Fruit fly (Drosophila melanogaster) whole organism, embryonic: Measurements from ENCODE around the gene CG11085.

Experiments used
- B-H1 ChIP-seq: fragments of 200-800 bp; sonication (Bioruptor generic); IDR thresholded peaks from 3 replicates; pipeline ENCODE4 v1.3.6; 2022; ENCODE audit warnings: missing biosample characterization, missing genetic modification characterization
- CG10462 ChIP-seq: fragments of 200-800 bp; sonication (Bioruptor generic); optimal IDR thresholded peaks from 2 replicates; lab custom pipeline; 2016; ENCODE audit warnings: missing biosample characterization, missing genetic modification characterization
- CG10654 ChIP-seq: fragments of 200-800 bp; sonication (Bioruptor generic); optimal IDR thresholded peaks from 2 replicates; lab custom pipeline; 2016; ENCODE audit warnings: missing biosample characterization, missing genetic modification characterization
- CG12942 ChIP-seq: fragments of 200-800 bp; sonication (Bioruptor generic); optimal IDR thresholded peaks from 3 replicates; lab custom pipeline; 2016; ENCODE audit warnings: missing biosample characterization, missing genetic modification characterization
- CG14860 ChIP-seq: fragments of 200-800 bp; sonication (Bioruptor generic); IDR thresholded peaks from 3 replicates; pipeline ENCODE4 v1.3.6; 2022; ENCODE audit warnings: missing biosample characterization, missing genetic modification characterization; ENCODE audit not compliant: partially characterized antibody
- CG15479 ChIP-seq: fragments of 200-800 bp; sonication (Bioruptor generic); optimal IDR thresholded peaks from 3 replicates; lab custom pipeline; 2019; ENCODE audit warnings: missing biosample characterization, mild to moderate bottlenecking, missing genetic modification characterization, moderate library complexity
- CG16813 ChIP-seq: fragments of 200-800 bp; sonication (Bioruptor generic); IDR thresholded peaks from 3 replicates; pipeline ENCODE4 v1.3.6; 2022; ENCODE audit warnings: missing biosample characterization, missing genetic modification characterization; ENCODE audit not compliant: partially characterized antibody
- CG1832 ChIP-seq: fragments of 200-800 bp; sonication (Bioruptor generic); optimal IDR thresholded peaks from 2 replicates; lab custom pipeline; 2017; ENCODE audit warnings: missing biosample characterization, mild to moderate bottlenecking, missing genetic modification characterization, inconsistent platforms
- CG18476 ChIP-seq: fragments of 200-800 bp; sonication (Bioruptor generic); optimal IDR thresholded peaks from 2 replicates; lab custom pipeline; 2016; ENCODE audit warnings: missing biosample characterization, mild to moderate bottlenecking, missing genetic modification characterization
- CG3726 ChIP-seq: fragments of 200-800 bp; sonication (Bioruptor generic); IDR thresholded peaks from 3 replicates; pipeline ENCODE4, ENCODE4 v1.3.6; 2022; ENCODE audit warnings: missing biosample characterization, missing genetic modification characterization
- CG6689 ChIP-seq: fragments of 200-800 bp; sonication (Bioruptor generic); IDR thresholded peaks from 2 replicates; pipeline ENCODE4 v1.3.6; 2022; ENCODE audit warnings: missing biosample characterization, missing genetic modification characterization
- CG7357 ChIP-seq: fragments of 200-800 bp; sonication (Bioruptor generic); IDR thresholded peaks from 3 replicates; pipeline ENCODE4 v1.3.6; 2022; ENCODE audit warnings: missing biosample characterization, missing genetic modification characterization
- CG7745 ChIP-seq: fragments of 200-800 bp; sonication (Bioruptor generic); optimal IDR thresholded peaks from 2 replicates; lab custom pipeline; 2018; ENCODE audit warnings: missing biosample characterization, mild to moderate bottlenecking, missing genetic modification characterization, moderate library complexity
- HmgD ChIP-seq: fragments of 200-800 bp; sonication (Bioruptor generic); optimal IDR thresholded peaks from 3 replicates; lab custom pipeline; 2016; ENCODE audit warnings: missing biosample characterization, missing genetic modification characterization
- Kr ChIP-seq: fragments of 200-800 bp; sonication (Bioruptor generic); optimal IDR thresholded peaks from 2 replicates; lab custom pipeline; 2017; ENCODE audit warnings: missing biosample characterization, mild to moderate bottlenecking, missing genetic modification characterization
- Nf-YC ChIP-seq: fragments of 200-800 bp; optimal IDR thresholded peaks from 3 replicates; lab custom pipeline; 2019; ENCODE audit warnings: missing biosample characterization, mild to moderate bottlenecking, missing genetic modification characterization, moderate library complexity
- PHDP ChIP-seq: fragments of 200-800 bp; sonication (Bioruptor generic); optimal IDR thresholded peaks from 3 replicates; lab custom pipeline; 2018; ENCODE audit warnings: missing biosample characterization, mild to moderate bottlenecking, missing genetic modification characterization, moderate library complexity
- Trl ChIP-seq, 3 experiments: fragments of >200 bp in 2 of 3; fragments of 200-800 bp in 1 of 3; sonication (Bioruptor generic) in 1 of 3; optimal IDR thresholded peaks; 2 replicates in 1 of 3; 3 replicates in 2 of 3; lab custom pipeline; 2016 to 2017; ENCODE audit warnings: missing biosample characterization in 1 of 3, missing genetic modification characterization in 1 of 3
- ab ChIP-seq: fragments of 200-800 bp; sonication (Bioruptor generic); optimal IDR thresholded peaks from 2 replicates; lab custom pipeline; 2016; ENCODE audit warnings: missing biosample characterization, missing genetic modification characterization
- amos ChIP-seq: fragments of 200-800 bp; sonication (Bioruptor generic); IDR thresholded peaks from 2 replicates; pipeline ENCODE4 v1.3.6; 2022; ENCODE audit warnings: missing biosample characterization, missing genetic modification characterization; ENCODE audit not compliant: partially characterized antibody
- ara ChIP-seq: fragments of 200-800 bp; sonication (Bioruptor generic); IDR thresholded peaks from 2 replicates; pipeline ENCODE4 v1.3.6; 2022; ENCODE audit warnings: missing biosample characterization, missing genetic modification characterization
- cg ChIP-seq: fragments of 200-800 bp; sonication (Bioruptor generic); optimal IDR thresholded peaks from 3 replicates; lab custom pipeline; 2019; ENCODE audit warnings: missing biosample characterization, mild to moderate bottlenecking, missing genetic modification characterization, moderate library complexity
- chinmo ChIP-seq: fragments of 200-800 bp; sonication (Bioruptor generic); IDR thresholded peaks from 4 replicates; pipeline ENCODE4 v1.3.6; 2022; ENCODE audit warnings: missing biosample characterization, missing genetic modification characterization; ENCODE audit not compliant: partially characterized antibody
- corto ChIP-seq: fragments of 200-800 bp; sonication (Bioruptor generic); optimal IDR thresholded peaks from 2 replicates; lab custom pipeline; 2016; ENCODE audit warnings: missing biosample characterization, mild to moderate bottlenecking, missing genetic modification characterization, moderate library complexity
- emc ChIP-seq: fragments of 200-800 bp; sonication (Bioruptor generic); optimal IDR thresholded peaks from 2 replicates; lab custom pipeline; 2016; ENCODE audit warnings: missing biosample characterization, missing genetic modification characterization
- ewg ChIP-seq: fragments of 200-800 bp; sonication (Bioruptor generic); optimal IDR thresholded peaks from 3 replicates; lab custom pipeline; 2017; ENCODE audit warnings: mild to moderate bottlenecking, missing biosample characterization, missing genetic modification reagents, missing genetic modification characterization
- gt ChIP-seq: fragments of 200-800 bp; sonication (Bioruptor generic); IDR thresholded peaks from 2 replicates; pipeline ENCODE4 v1.3.6; 2022; ENCODE audit warnings: missing biosample characterization, missing genetic modification characterization
- lab ChIP-seq: fragments of 200-800 bp; sonication (Bioruptor generic); optimal IDR thresholded peaks from 3 replicates; lab custom pipeline; 2017; ENCODE audit warnings: missing biosample characterization, missing genetic modification characterization, mild to moderate bottlenecking, moderate library complexity, missing genetic modification reagents
- lbe ChIP-seq: fragments of 200-800 bp; sonication (Bioruptor generic); optimal IDR thresholded peaks from 2 replicates; lab custom pipeline; 2016; ENCODE audit warnings: missing biosample characterization, mild to moderate bottlenecking, missing genetic modification characterization
- maf-S ChIP-seq: fragments of 200-800 bp; sonication (Bioruptor generic); optimal IDR thresholded peaks from 2 replicates; lab custom pipeline; 2016; ENCODE audit warnings: missing biosample characterization, missing genetic modification characterization
- nmo ChIP-seq: fragments of 200-800 bp; sonication (Bioruptor generic); optimal IDR thresholded peaks from 2 replicates; lab custom pipeline; 2018; ENCODE audit warnings: missing biosample characterization, mild to moderate bottlenecking, missing genetic modification characterization, moderate library complexity
- pb ChIP-seq: fragments of 200-800 bp; sonication (Bioruptor generic); optimal IDR thresholded peaks from 3 replicates; lab custom pipeline; 2016; ENCODE audit warnings: missing biosample characterization, missing genetic modification characterization
- phol ChIP-seq: fragments of 200-800 bp; sonication (Bioruptor generic); optimal IDR thresholded peaks from 3 replicates; lab custom pipeline; 2018; ENCODE audit warnings: missing biosample characterization, mild to moderate bottlenecking, missing genetic modification characterization, moderate library complexity
- pnt ChIP-seq: fragments of 200-800 bp; sonication (Bioruptor generic); optimal IDR thresholded peaks from 3 replicates; lab custom pipeline; 2016; ENCODE audit warnings: missing biosample characterization, missing genetic modification characterization
- pros ChIP-seq: fragments of 200-800 bp; sonication (Bioruptor generic); optimal IDR thresholded peaks from 3 replicates; lab custom pipeline; 2019; ENCODE audit warnings: missing biosample characterization, mild to moderate bottlenecking, missing genetic modification characterization, moderate library complexity
- pum ChIP-seq: fragments of 200-800 bp; sonication (Bioruptor generic); optimal IDR thresholded peaks from 2 replicates; lab custom pipeline; 2016; ENCODE audit warnings: missing biosample characterization, missing genetic modification characterization
- sna ChIP-seq: fragments of 200-800 bp; sonication (Bioruptor generic); IDR thresholded peaks from 2 replicates; pipeline ENCODE4 v1.3.6; 2022; ENCODE audit warnings: missing biosample characterization, missing genetic modification characterization; ENCODE audit not compliant: partially characterized antibody
- sqz ChIP-seq: fragments of 200-800 bp; sonication (Bioruptor generic); optimal IDR thresholded peaks from 3 replicates; lab custom pipeline; 2018; ENCODE audit warnings: missing biosample characterization, mild to moderate bottlenecking, missing genetic modification characterization
- trem ChIP-seq: fragments of 200-800 bp; optimal IDR thresholded peaks from 3 replicates; lab custom pipeline; 2019; ENCODE audit warnings: missing biosample characterization, mild to moderate bottlenecking, missing genetic modification characterization, moderate library complexity
- zen2 ChIP-seq: fragments of 200-800 bp; sonication (Bioruptor generic); IDR thresholded peaks from 3 replicates; pipeline ENCODE4 v1.3.6; 2022; ENCODE audit warnings: missing biosample characterization, missing genetic modification characterization; ENCODE audit not compliant: partially characterized antibody
- zfh1 ChIP-seq: fragments of 200-800 bp; sonication (Bioruptor generic); IDR thresholded peaks from 3 replicates; pipeline ENCODE4 v1.3.6; 2022; ENCODE audit warnings: missing biosample characterization, missing genetic modification characterization

Gene CG11085

DNA sequence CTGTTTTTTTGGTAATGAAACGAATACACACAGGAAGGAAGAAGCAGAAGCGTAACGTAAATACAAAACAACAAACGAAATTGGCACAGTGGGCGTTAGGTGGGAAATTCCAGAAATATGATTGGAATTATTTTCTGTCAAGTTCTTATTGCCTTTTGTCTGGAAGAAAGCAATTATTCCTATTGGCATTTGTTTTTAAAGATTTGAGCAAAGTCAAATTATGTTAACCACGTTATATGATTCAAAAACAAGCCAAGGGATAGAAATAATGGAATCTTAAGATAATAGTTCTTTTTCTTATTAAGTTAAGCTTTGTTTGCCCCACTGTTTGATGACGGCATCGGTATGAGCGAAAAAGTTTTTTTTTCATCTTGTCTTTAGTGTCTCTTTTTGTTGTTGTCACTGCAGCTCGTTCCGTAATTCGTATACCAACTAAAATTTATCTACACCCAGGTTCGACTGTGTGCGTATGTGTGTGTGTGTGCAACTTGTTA is 36.6 kb upstream of the CG11085 start (continued):
- TF ChIP-seq HmgD (peak; percentile 86), gt (GFP tag; lab: Robert Waterston, UW) (peak; percentile 61), emc (peak; percentile 92), Nf-YC (tag; lab: Kevin White, UChicago) (peak; percentile 85), nmo (GFP tag; lab: Kevin White, UChicago) (peak; percentile 97), pb (GFP tag; lab: Kevin White, UChicago) (peak; percentile 97), CG3726 (GFP tag; lab: Robert Waterston, UW) (peak; percentile 90; the same call in 2 of the 3 replicates), CG12942 (GFP tag; lab: Kevin White, UChicago) (peak; percentile 88), zfh1 (peak; percentile 89), CG18476 (GFP tag; lab: Kevin White, UChicago) (peak; percentile 93), CG7745 (tag; lab: Kevin White, UChicago) (no peak)

DNA sequence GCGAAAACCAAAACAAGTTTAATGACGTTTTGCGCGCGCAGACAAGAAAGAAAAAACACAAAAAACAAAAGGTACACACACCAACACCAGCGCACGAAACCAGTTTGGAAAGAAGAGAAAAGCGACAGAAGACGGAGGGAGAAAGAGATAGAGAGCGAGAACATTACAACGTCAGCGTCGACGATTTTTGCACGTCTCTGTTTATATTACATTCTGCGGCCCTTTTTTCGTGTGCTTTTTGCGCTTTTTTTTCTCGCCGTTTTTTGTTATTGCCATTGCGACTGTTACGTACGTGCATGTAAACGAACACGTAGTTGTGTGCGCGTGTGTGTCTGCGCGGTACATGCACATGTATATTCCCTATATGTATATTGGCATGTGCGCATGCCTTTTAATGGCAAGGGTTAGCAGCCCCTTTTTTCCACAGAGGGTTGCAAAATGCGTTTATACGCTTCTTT is 36.0 kb upstream of the CG11085 start:
- TF ChIP-seq B-H1 (no peak), sqz (peak; percentile 71), CG7357 (no peak), chinmo (GFP tag; lab: Robert Waterston, UW) (peak; percentile 85; the same call in 3 of the 4 replicates), maf-S (GFP tag; lab: Kevin White, UChicago) (no peak), pum (GFP tag; lab: Kevin White, UChicago) (no peak), CG10654 (GFP tag; lab: Kevin White, UChicago) (no peak), Kr (GFP tag; lab: Kevin White, UChicago) (peak; percentile 93), amos (GFP tag; lab: Robert Waterston, UW) (no peak), cg (peak; percentile 83), Trl (optimal IDR thresholded peaks at IDR 0.05; lab: Kevin White, UChicago) (peak in 1 of 2 experiments; percentile 26), Trl (GFP tag; optimal IDR thresholded peaks at IDR 0.05; lab: Kevin White, UChicago) (no peak), pnt (GFP tag; lab: Kevin White, UChicago) (no peak), ab (GFP tag; lab: Kevin White, UChicago) (no peak), ewg (GFP tag; lab: Kevin White, UChicago) (peak; percentile 55), sna (GFP tag; lab: Robert Waterston, UW) (0 out of 2 replicates have a peak, but pooled peaks have one; percentile 20), lbe (peak; percentile 41), trem (peak; percentile 30), PHDP (tag; lab: Kevin White, UChicago) (no peak), CG6689 (GFP tag; lab: Robert Waterston, UW) (no peak), corto (peak; percentile 13), CG14860 (GFP tag; lab: Robert Waterston, UW) (no peak), CG10462 (GFP tag; lab: Kevin White, UChicago) (no peak), CG16813 (GFP tag; lab: Robert Waterston, UW) (no peak), zen2 (no peak), phol (tag; lab: Kevin White, UChicago) (no peak), CG15479 (GFP tag; lab: Kevin White, UChicago) (peak; percentile 80), lab (GFP tag; lab: Kevin White, UChicago) (no peak), pros (GFP tag; lab: Kevin White, UChicago) (peak; percentile 40), ara (GFP tag; lab: Robert Waterston, UW) (no peak), CG1832 (peak; percentile 53)
